Worm (Caenorhabditis elegans) whole organism, mixed stage, embryonic: ENCODE data around the gene lrpr-1.

Experiments
- M03D4.4 ChIP-seq: sonication (generic microtip); optimal IDR thresholded peaks from 2 replicates; lab custom pipeline; 2017; ENCODE audit warnings: mild to moderate bottlenecking, missing genetic modification characterization, missing compliant biosample characterization
- bed-3 ChIP-seq: fragments of 200-800 bp; sonication (Bioruptor generic); optimal IDR thresholded peaks from 3 replicates; lab custom pipeline; 2018; ENCODE audit warnings: mild to moderate bottlenecking, missing genetic modification characterization, moderate library complexity, missing compliant biosample characterization
- blmp-1 ChIP-seq: fragments of 150-350 bp; optimal IDR thresholded peaks from 2 replicates; lab custom pipeline; 2014; ENCODE audit warnings: missing biosample characterization, missing genetic modification characterization
- ceh-39 ChIP-seq: fragments of 150-350 bp; optimal IDR thresholded peaks from 2 replicates; lab custom pipeline; 2014; ENCODE audit warnings: missing biosample characterization, missing genetic modification characterization
- ceh-83 ChIP-seq: fragments of 200-800 bp; sonication (Bioruptor generic); optimal IDR thresholded peaks from 2 replicates; lab custom pipeline; 2018; ENCODE audit warnings: mild to moderate bottlenecking, missing genetic modification characterization, missing compliant biosample characterization
- ces-1 ChIP-seq: fragments of 150-350 bp; optimal IDR thresholded peaks from 2 replicates; lab custom pipeline; 2014; ENCODE audit warnings: missing biosample characterization, missing genetic modification reagents, missing genetic modification characterization
- drap-1 ChIP-seq: fragments of 200-800 bp; sonication (Bioruptor generic); optimal IDR thresholded peaks from 3 replicates; lab custom pipeline; 2018; ENCODE audit warnings: mild to moderate bottlenecking, missing genetic modification characterization, missing compliant biosample characterization
- elt-1 ChIP-seq: sonication (generic microtip); optimal IDR thresholded peaks from 2 replicates; lab custom pipeline; 2017; ENCODE audit warnings: missing genetic modification characterization, mild to moderate bottlenecking, missing compliant biosample characterization, antibody characterized with exemption, moderate library complexity, borderline replicate concordance; ENCODE audit not compliant: insufficient read depth
- elt-3 ChIP-seq: fragments of 150-350 bp; optimal IDR thresholded peaks from 2 replicates; lab custom pipeline; 2014; ENCODE audit warnings: missing biosample characterization, missing genetic modification characterization
- ham-2 ChIP-seq: fragments of 200-800 bp; sonication (Bioruptor generic); optimal IDR thresholded peaks from 2 replicates; lab custom pipeline; 2018; ENCODE audit warnings: mild to moderate bottlenecking, missing genetic modification characterization, missing compliant biosample characterization
- hlh-1 ChIP-seq: fragments of 150-350 bp; optimal IDR thresholded peaks from 2 replicates; lab custom pipeline; 2014; ENCODE audit warnings: missing biosample characterization, missing genetic modification reagents, missing genetic modification characterization
- lin-13 ChIP-seq: fragments of 150-350 bp; optimal IDR thresholded peaks from 2 replicates; lab custom pipeline; 2014; ENCODE audit warnings: missing biosample characterization, missing genetic modification characterization
- lin-32 ChIP-seq: fragments of 200-800 bp; sonication (Bioruptor generic); optimal IDR thresholded peaks from 2 replicates; lab custom pipeline; 2018; ENCODE audit warnings: mild to moderate bottlenecking, missing genetic modification characterization, missing compliant biosample characterization
- lsy-2 ChIP-seq: fragments of 150-350 bp; optimal IDR thresholded peaks from 2 replicates; lab custom pipeline; 2014; ENCODE audit warnings: missing biosample characterization, missing genetic modification characterization
- mab-5 ChIP-seq: fragments of 150-350 bp; optimal IDR thresholded peaks from 2 replicates; lab custom pipeline; 2014; ENCODE audit warnings: missing biosample characterization, missing genetic modification characterization
- mep-1 ChIP-seq: fragments of 150-350 bp; optimal IDR thresholded peaks from 2 replicates; lab custom pipeline; 2017; ENCODE audit warnings: missing biosample characterization, missing genetic modification reagents, missing genetic modification characterization, inconsistent platforms
- mls-2 ChIP-seq: sonication (generic microtip); optimal IDR thresholded peaks from 2 replicates; lab custom pipeline; 2016; ENCODE audit warnings: mild to moderate bottlenecking, missing genetic modification characterization, moderate library complexity, missing compliant biosample characterization
- nhr-12 ChIP-seq: fragments of 150-350 bp; optimal IDR thresholded peaks from 2 replicates; lab custom pipeline; 2014; ENCODE audit warnings: missing biosample characterization, missing genetic modification characterization
- nhr-2 ChIP-seq: fragments of 150-350 bp; optimal IDR thresholded peaks from 2 replicates; lab custom pipeline; 2014; ENCODE audit warnings: missing biosample characterization, missing genetic modification characterization
- nhr-237 ChIP-seq: fragments of 150-350 bp; optimal IDR thresholded peaks from 2 replicates; lab custom pipeline; 2014; ENCODE audit warnings: missing biosample characterization, missing genetic modification characterization
- nhr-76 ChIP-seq: sonication (generic microtip); optimal IDR thresholded peaks from 2 replicates; lab custom pipeline; 2017; ENCODE audit warnings: missing biosample characterization, missing genetic modification characterization
- pha-4 ChIP-seq: fragments of 150-350 bp; optimal IDR thresholded peaks from 2 replicates; lab custom pipeline; 2018; ENCODE audit warnings: missing biosample characterization, missing genetic modification reagents, missing genetic modification characterization
- sem-2 ChIP-seq: fragments of 200-800 bp; sonication (Bioruptor generic); optimal IDR thresholded peaks from 2 replicates; lab custom pipeline; 2018; ENCODE audit warnings: mild to moderate bottlenecking, missing genetic modification characterization, missing compliant biosample characterization
- snpc-4 ChIP-seq: fragments of 150-350 bp; optimal IDR thresholded peaks from 2 replicates; lab custom pipeline; 2014; ENCODE audit warnings: missing biosample characterization, missing genetic modification characterization
- tbx-8 ChIP-seq: fragments of 200-800 bp; sonication (Bioruptor generic); optimal IDR thresholded peaks from 2 replicates; lab custom pipeline; 2018; ENCODE audit warnings: mild to moderate bottlenecking, missing genetic modification characterization, moderate library complexity, missing compliant biosample characterization
- unc-120 ChIP-seq: sonication (generic microtip); optimal IDR thresholded peaks from 2 replicates; lab custom pipeline; 2017; ENCODE audit warnings: missing genetic modification characterization, missing compliant biosample characterization; ENCODE audit not compliant: poor library complexity, severe bottlenecking
- unc-62 ChIP-seq: fragments of 150-350 bp; optimal IDR thresholded peaks from 2 replicates; lab custom pipeline; 2014; ENCODE audit warnings: missing biosample characterization, missing genetic modification reagents, missing genetic modification characterization
- zip-8 ChIP-seq: fragments of 150-350 bp; optimal IDR thresholded peaks from 2 replicates; lab custom pipeline; 2014; ENCODE audit warnings: missing biosample characterization, missing genetic modification characterization
- ztf-11 ChIP-seq: fragments of 150-350 bp; optimal IDR thresholded peaks from 2 replicates; lab custom pipeline; 2014; ENCODE audit warnings: missing biosample characterization, missing genetic modification characterization

Gene lrpr-1

ce11 chrV:5951133-5951532, 33.4 kb upstream of the lrpr-1 start, which contains the start of gene M03F8.1:
TSS of gene M03F8.1 (plus strand) at chrV:5951433.
- no peak for TF ChIP-seq sem-2 (GFP tag; lab: Kevin White, UChicago)
- TF ChIP-seq, all 35 proteins: peak for 0

ce11 chrV:5949674-5950149, 32.0 kb upstream of the lrpr-1 start:
- TF ChIP-seq nhr-76 (no peak), ceh-83 (no peak), pha-4 (tag; lab: Kevin White, UChicago) (no peak), elt-3 (tag; lab: Kevin White, UChicago) (no peak), lin-13 (tag; lab: Kevin White, UChicago) (no peak), elt-1 (peak; percentile 43), ztf-11 (tag; lab: Kevin White, UChicago) (no peak), mep-1 (tag; lab: Kevin White, UChicago) (no peak), blmp-1 (tag; lab: Kevin White, UChicago) (no peak), ham-2 (GFP tag; lab: Kevin White, UChicago) (no peak), zip-8 (peak; percentile 99)

ce11 chrV:5943167-5943566, 25.5 kb upstream of the lrpr-1 start, which contains the start of gene pst-1:
TSS of gene pst-1 (plus strand) at chrV:5943467.
- TF ChIP-seq snpc-4 (tag; lab: Kevin White, UChicago) (no peak), hlh-1 (tag; lab: Kevin White, UChicago) (no peak), pha-4 (tag; lab: Kevin White, UChicago) (no peak), nhr-237 (tag; lab: Kevin White, UChicago) (no peak), unc-62 (no peak), elt-3 (tag; lab: Kevin White, UChicago) (no peak), nhr-2 (tag; lab: Kevin White, UChicago) (no peak), ceh-39 (no peak), ces-1 (GFP tag; lab: Kevin White, UChicago) (no peak), nhr-12 (tag; lab: Kevin White, UChicago) (no peak), mls-2 (tag; lab: Kevin White, UChicago) (no peak), drap-1 (GFP tag; lab: Kevin White, UChicago) (no peak), nhr-76 (no peak), bed-3 (GFP tag; lab: Kevin White, UChicago) (no peak), tbx-8 (no peak), unc-120 (no peak), lin-32 (GFP tag; lab: Kevin White, UChicago) (no peak), lin-13 (tag; lab: Kevin White, UChicago) (no peak)

- TF ChIP-seq ces-1 (GFP tag; lab: Kevin White, UChicago) (peak; percentile 41), blmp-1 (tag; lab: Kevin White, UChicago) (peak; percentile 6), bed-3 (GFP tag; lab: Kevin White, UChicago) (no peak), nhr-237 (tag; lab: Kevin White, UChicago) (no peak), lsy-2 (tag; lab: Kevin White, UChicago) (peak; percentile 33), pha-4 (tag; lab: Kevin White, UChicago) (peak; percentile 15), ceh-83 (no peak), nhr-2 (tag; lab: Kevin White, UChicago) (no peak), mls-2 (tag; lab: Kevin White, UChicago) (no peak), ham-2 (GFP tag; lab: Kevin White, UChicago) (no peak)
Measured at ce11 chrV:5939503-5940072, 21.9 kb upstream of the lrpr-1 start, which contains the start of gene syf-3. TSS of gene syf-3 (plus strand) at chrV:5940022.

- TF ChIP-seq ces-1 (GFP tag; lab: Kevin White, UChicago) (no peak), ceh-83 (no peak), mep-1 (tag; lab: Kevin White, UChicago) (no peak), ham-2 (GFP tag; lab: Kevin White, UChicago) (no peak), pha-4 (tag; lab: Kevin White, UChicago) (no peak), M03D4.4 (tag; lab: Kevin White, UChicago) (no peak)
Measured at ce11 chrV:5936691-5937090, 19.0 kb upstream of the lrpr-1 start, which contains the start of the genes M03F8.5 and M03F8.7. TSS of gene M03F8.5 (minus strand) at chrV:5936791. TSS of gene M03F8.7 (plus strand) at chrV:5936939.

- TF ChIP-seq blmp-1 (tag; lab: Kevin White, UChicago), result no peak
- no peak for TF ChIP-seq ham-2 (GFP tag; lab: Kevin White, UChicago)
- no peak for TF ChIP-seq unc-120
- no peak for TF ChIP-seq unc-62
- no peak for TF ChIP-seq mab-5 (tag; lab: Kevin White, UChicago)
- no peak for TF ChIP-seq elt-1
- TF ChIP-seq drap-1 (GFP tag; lab: Kevin White, UChicago), result no peak
- TF ChIP-seq M03D4.4 (tag; lab: Kevin White, UChicago), result no peak
- TF ChIP-seq, all 35 proteins: peak for 0
Measured at ce11 chrV:5930588-5930987, 12.9 kb upstream of the lrpr-1 start, which contains the start of gene galt-1. TSS of gene galt-1 (plus strand) at chrV:5930905.
